Worm (Caenorhabditis elegans) whole organism, L1 larva: ENCODE measurements around the gene col-178.
A peak's percentile ranks its signal among the peaks of the same experiment; 100 is the strongest.

Experiments used
- C34B4.2 ChIP-seq: sonication (generic microtip); optimal IDR thresholded peaks from 2 replicates; lab custom pipeline; 2017; ENCODE audit warnings: mild to moderate bottlenecking, missing genetic modification characterization, missing compliant biosample characterization
- F16B12.6 ChIP-seq: fragments of 150-350 bp; optimal IDR thresholded peaks from 2 replicates; lab custom pipeline; 2014; ENCODE audit warnings: missing biosample characterization, missing genetic modification characterization
- Y116A8C.19 ChIP-seq: sonication (generic microtip); optimal IDR thresholded peaks from 2 replicates; lab custom pipeline; 2016; ENCODE audit warnings: missing compliant biosample characterization, missing genetic modification characterization, borderline replicate concordance
- aha-1 ChIP-seq: fragments of 150-350 bp; optimal IDR thresholded peaks from 2 replicates; lab custom pipeline; 2014; ENCODE audit warnings: missing biosample characterization, missing genetic modification characterization
- alr-1 ChIP-seq: fragments of 200-800 bp; sonication (Bioruptor generic); optimal IDR thresholded peaks from 2 replicates; lab custom pipeline; 2018; ENCODE audit warnings: borderline replicate concordance, mild to moderate bottlenecking, missing genetic modification characterization, missing compliant biosample characterization
- aly-2 ChIP-seq: fragments of 150-350 bp; optimal IDR thresholded peaks from 2 replicates; lab custom pipeline; 2014; ENCODE audit warnings: missing biosample characterization, missing genetic modification characterization
- ama-1 ChIP-seq: fragments of 150-350 bp; optimal IDR thresholded peaks from 2 replicates; lab custom pipeline; 2014
- blmp-1 ChIP-seq: fragments of 150-350 bp; optimal IDR thresholded peaks from 2 replicates; lab custom pipeline; 2014; ENCODE audit warnings: missing biosample characterization, missing genetic modification characterization
- ceh-88 ChIP-seq: fragments of 200-800 bp; sonication (Bioruptor generic); IDR thresholded peaks from 2 replicates; pipeline ENCODE4 v1.3.6; 2022; ENCODE audit warnings: missing genetic modification characterization, missing compliant biosample characterization
- ceh-90 ChIP-seq: sonication (generic microtip); optimal IDR thresholded peaks from 2 replicates; lab custom pipeline; 2016; ENCODE audit warnings: missing genetic modification characterization, missing compliant biosample characterization
- ces-1 ChIP-seq: fragments of 150-350 bp; optimal IDR thresholded peaks from 2 replicates; lab custom pipeline; 2014; ENCODE audit warnings: missing biosample characterization, missing genetic modification reagents, missing genetic modification characterization
- dpl-1 ChIP-seq, 3 experiments: fragments of 150-350 bp in 2 of 3; sonication (generic microtip) in 1 of 3; optimal IDR thresholded peaks; 2 replicates each; lab custom pipeline; 2014 to 2017; ENCODE audit warnings: missing biosample characterization in 3 of 3, missing genetic modification characterization in 3 of 3, missing genetic modification reagents in 3 of 3
- dsc-1 ChIP-seq: sonication (generic microtip); optimal IDR thresholded peaks from 2 replicates; lab custom pipeline; 2016; ENCODE audit warnings: mild to moderate bottlenecking, missing genetic modification characterization, missing compliant biosample characterization
- efl-1 ChIP-seq, 4 experiments: fragments of 150-350 bp; optimal IDR thresholded peaks in 3 of 4; peaks in 1 of 4; 1 replicate in 1 of 4; 2 replicates in 3 of 4; lab custom pipeline; 2014; ENCODE audit warnings: missing biosample characterization in 2 of 4, missing genetic modification characterization in 2 of 4, missing genetic modification reagents in 2 of 4
- efl-3 ChIP-seq: fragments of 200-800 bp; sonication (Bioruptor generic); optimal IDR thresholded peaks from 2 replicates; lab custom pipeline; 2018; ENCODE audit warnings: mild to moderate bottlenecking, missing genetic modification characterization, missing compliant biosample characterization
- egl-13 ChIP-seq: sonication (generic microtip); optimal IDR thresholded peaks from 2 replicates; lab custom pipeline; 2016; ENCODE audit warnings: missing genotype, missing genetic modification reagents, missing genetic modification characterization, missing compliant biosample characterization
- elt-2 ChIP-seq: sonication (generic microtip); optimal IDR thresholded peaks from 2 replicates; lab custom pipeline; 2016; ENCODE audit warnings: missing genetic modification characterization, mild to moderate bottlenecking, inconsistent platforms, missing compliant biosample characterization, missing genetic modification reagents
- elt-3 ChIP-seq, 6 experiments: fragments of 150-350 bp in 1 of 6; sonication (generic microtip); optimal IDR thresholded peaks; 2 replicates each; lab custom pipeline; 2017 to 2018; ENCODE audit warnings: missing biosample characterization in 6 of 6, missing genetic modification characterization in 6 of 6, inconsistent platforms in 1 of 6
- fkh-8 ChIP-seq: sonication (generic microtip); optimal IDR thresholded peaks from 2 replicates; lab custom pipeline; 2016; ENCODE audit warnings: mild to moderate bottlenecking, missing genetic modification characterization, missing compliant biosample characterization
- hpl-2 ChIP-seq: fragments of 150-350 bp; optimal IDR thresholded peaks from 2 replicates; lab custom pipeline; 2014; ENCODE audit warnings: missing biosample characterization, missing genetic modification reagents, missing genetic modification characterization
- lin-14 ChIP-seq: fragments of 200-800 bp; sonication (Bioruptor generic); optimal IDR thresholded peaks from 2 replicates; lab custom pipeline; 2018; ENCODE audit warnings: mild to moderate bottlenecking, missing genetic modification characterization, moderate library complexity, missing compliant biosample characterization
- lin-35 ChIP-seq, 2 experiments: fragments of 150-350 bp; optimal IDR thresholded peaks; 2 replicates each; lab custom pipeline; 2014; ENCODE audit warnings: missing biosample characterization in 2 of 2, missing genetic modification characterization in 2 of 2, missing genetic modification reagents in 2 of 2
- lsy-2 ChIP-seq, 2 experiments: fragments of 150-350 bp; optimal IDR thresholded peaks; 2 replicates each; lab custom pipeline; 2014; ENCODE audit warnings: missing biosample characterization in 2 of 2, missing genetic modification characterization in 2 of 2
- mdl-1 ChIP-seq, 2 experiments: fragments of 150-350 bp; optimal IDR thresholded peaks; 2 replicates each; lab custom pipeline; 2014 to 2017; ENCODE audit warnings: missing biosample characterization in 2 of 2, missing genetic modification characterization in 2 of 2, inconsistent platforms in 1 of 2
- mep-1 ChIP-seq: fragments of 150-350 bp; optimal IDR thresholded peaks from 2 replicates; lab custom pipeline; 2014; ENCODE audit warnings: missing biosample characterization, missing genetic modification characterization
- nhr-19 ChIP-seq: fragments of 200-800 bp; sonication (Bioruptor generic); conservative IDR thresholded peaks from 2 replicates; pipeline ENCODE4 v1.3.6; 2022; ENCODE audit warnings: missing genetic modification characterization, missing compliant biosample characterization
- nhr-20 ChIP-seq: sonication (generic microtip); optimal IDR thresholded peaks from 2 replicates; lab custom pipeline; 2016; ENCODE audit warnings: mild to moderate bottlenecking, missing genetic modification characterization, missing compliant biosample characterization
- nhr-28 ChIP-seq: fragments of 150-350 bp; optimal IDR thresholded peaks from 2 replicates; lab custom pipeline; 2014; ENCODE audit warnings: missing biosample characterization, missing genetic modification characterization
- nhr-47 ChIP-seq: sonication (generic microtip); optimal IDR thresholded peaks from 2 replicates; lab custom pipeline; 2016; ENCODE audit warnings: mild to moderate bottlenecking, missing genetic modification characterization, moderate library complexity, missing compliant biosample characterization
- nhr-76 ChIP-seq: sonication (generic microtip); optimal IDR thresholded peaks from 2 replicates; lab custom pipeline; 2017; ENCODE audit warnings: missing biosample characterization, missing genetic modification characterization
- nhr-77 ChIP-seq: fragments of 150-350 bp; optimal IDR thresholded peaks from 2 replicates; lab custom pipeline; 2014; ENCODE audit warnings: missing biosample characterization, missing genetic modification characterization
- nhr-85 ChIP-seq: sonication (generic microtip); peaks from one replicate; lab custom pipeline; 2016; ENCODE audit warnings: missing genetic modification characterization, inconsistent platforms, missing compliant biosample characterization
- nhr-90 ChIP-seq: sonication (generic microtip); optimal IDR thresholded peaks from 2 replicates; lab custom pipeline; 2016; ENCODE audit warnings: mild to moderate bottlenecking, missing genetic modification characterization, missing compliant biosample characterization; ENCODE audit not compliant: poor library complexity
- pag-3 ChIP-seq: sonication (generic microtip); optimal IDR thresholded peaks from 2 replicates; lab custom pipeline; 2017; ENCODE audit warnings: missing genetic modification characterization, mild to moderate bottlenecking, missing compliant biosample characterization, antibody characterized with exemption, borderline replicate concordance; ENCODE audit not compliant: insufficient read depth
- pqm-1 ChIP-seq: sonication (generic microtip); optimal IDR thresholded peaks from 3 replicates; lab custom pipeline; 2017; ENCODE audit warnings: missing biosample characterization, missing genetic modification characterization
- rnt-1 ChIP-seq: sonication (generic microtip); optimal IDR thresholded peaks from 2 replicates; lab custom pipeline; 2016; ENCODE audit warnings: mild to moderate bottlenecking, missing genetic modification characterization, moderate library complexity, missing compliant biosample characterization
- snpc-4 ChIP-seq: fragments of 150-350 bp; optimal IDR thresholded peaks from 2 replicates; lab custom pipeline; 2014; ENCODE audit warnings: missing biosample characterization, missing genetic modification characterization
- snu-23 ChIP-seq: sonication (generic microtip); optimal IDR thresholded peaks from 2 replicates; lab custom pipeline; 2016; ENCODE audit warnings: missing genetic modification characterization, missing compliant biosample characterization
- swsn-7 ChIP-seq: sonication (generic microtip); optimal IDR thresholded peaks from 2 replicates; lab custom pipeline; 2016; ENCODE audit warnings: missing genetic modification characterization, missing compliant biosample characterization
- unc-86 ChIP-seq: sonication (generic microtip); optimal IDR thresholded peaks from 2 replicates; lab custom pipeline; 2016; ENCODE audit warnings: missing genetic modification characterization, missing compliant biosample characterization
- xbp-1 ChIP-seq: sonication (generic microtip); optimal IDR thresholded peaks from 2 replicates; lab custom pipeline; 2016; ENCODE audit warnings: missing genetic modification characterization, missing compliant biosample characterization
- ztf-11 ChIP-seq, 2 experiments: sonication (generic microtip); optimal IDR thresholded peaks; 2 replicates each; lab custom pipeline; 2016 to 2017; ENCODE audit warnings: missing genetic modification characterization in 2 of 2, missing biosample characterization in 1 of 2, missing compliant biosample characterization in 1 of 2
- ztf-4 ChIP-seq: fragments of 150-350 bp; optimal IDR thresholded peaks from 2 replicates; lab custom pipeline; 2014; ENCODE audit warnings: missing biosample characterization, missing genetic modification characterization

Gene col-178

ce11 chrX:11215420-11216050 lies 16.3 kb downstream of the col-178 start, which contains the start of the genes C34F6.7 and idh-2 (continued):
- TF ChIP-seq snpc-4 (tag; lab: Kevin White, UChicago) (no peak), nhr-20 (tag; lab: Kevin White, UChicago) (peak; percentile 79), aha-1 (tag; lab: Kevin White, UChicago) (no peak), nhr-85 (tag; lab: Kevin White, UChicago) (peak; percentile 84), C34B4.2 (tag; lab: Kevin White, UChicago) (no peak), snu-23 (GFP tag; lab: Kevin White, UChicago) (peak; percentile 72), nhr-19 (GFP tag; lab: Robert Waterston, UW) (peak; percentile 20), ceh-90 (tag; lab: Kevin White, UChicago) (no peak), nhr-77 (tag; lab: Kevin White, UChicago) (no peak), dsc-1 (tag; lab: Kevin White, UChicago) (peak; percentile 0), xbp-1 (peak; percentile 46), ztf-11 (tag; optimal IDR thresholded peaks at IDR 0.05; lab: Kevin White, UChicago) (no peak), mdl-1 (tag; optimal IDR thresholded peaks at IDR 0.05; lab: Kevin White, UChicago) (peak in 1 of 2 experiments; percentile 60), nhr-90 (tag; lab: Kevin White, UChicago) (peak; percentile 61), pqm-1 (tag; lab: Kevin White, UChicago) (no peak), elt-3 (tag; optimal IDR thresholded peaks at IDR 0.05; lab: Kevin White, UChicago) (peak; percentile 48 to 93 (median 66)), nhr-47 (tag; lab: Kevin White, UChicago) (peak; percentile 39), mep-1 (tag; lab: Kevin White, UChicago) (peak; percentile 71), unc-86 (tag; lab: Kevin White, UChicago) (no peak), fkh-8 (no peak)

DNA sequence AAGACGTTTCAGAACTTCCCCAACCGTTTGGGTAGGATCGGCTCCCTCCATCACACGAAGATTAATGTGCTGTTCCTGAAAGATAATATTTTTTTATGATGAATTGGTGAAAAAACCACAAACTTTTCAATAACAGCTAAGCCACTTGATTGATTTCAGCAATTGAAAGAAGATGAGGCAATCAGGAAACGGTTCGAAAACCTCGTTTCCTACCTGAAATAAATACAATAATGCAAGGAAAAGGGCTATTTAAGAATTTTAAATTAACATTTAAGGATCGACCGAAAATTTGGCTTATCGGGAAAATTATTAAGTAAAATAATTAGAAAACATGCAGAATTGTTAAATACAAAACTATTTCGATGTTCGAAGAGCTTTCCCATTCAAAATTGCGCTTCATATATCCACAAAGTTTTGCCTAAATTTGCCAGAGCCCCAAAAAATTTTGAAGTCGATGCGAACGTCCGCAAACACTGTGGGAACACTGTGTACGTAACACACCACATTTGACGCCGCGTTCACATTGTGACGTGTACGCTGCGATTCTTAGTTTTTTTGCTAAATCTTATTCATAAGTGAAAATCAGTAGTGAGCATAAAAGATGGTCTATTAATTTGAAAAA lies 23.5 kb downstream of the col-178 start, which contains the start of gene C34F6.9:
C34F6.9 (minus strand) TSS at position 51 of the 622 bp plus-strand sequence.
- no peak for TF ChIP-seq ztf-4 (tag; lab: Kevin White, UChicago)
- TF ChIP-seq Y116A8C.19 (tag; lab: Kevin White, UChicago), result no peak
- no peak for TF ChIP-seq rnt-1 (tag; lab: Kevin White, UChicago)
- TF ChIP-seq aly-2 (tag; lab: Kevin White, UChicago), result no peak
- TF ChIP-seq elt-2 (tag; lab: Kevin White, UChicago), result no peak
- no peak for TF ChIP-seq ceh-88 (GFP tag; lab: Robert Waterston, UW)
- peak in 1 of 2 experiments; percentile 27 for TF ChIP-seq lsy-2 (tag; optimal IDR thresholded peaks at IDR 0.05; lab: Kevin White, UChicago)
- no peak for TF ChIP-seq pag-3 (tag; lab: Kevin White, UChicago)
- no peak for TF ChIP-seq ama-1 (lab: Kevin White, UChicago)
- no peak for TF ChIP-seq ces-1 (GFP tag; lab: Kevin White, UChicago)
- TF ChIP-seq egl-13 (tag; lab: Kevin White, UChicago), result no peak
- TF ChIP-seq fkh-8, result no peak
- TF ChIP-seq hpl-2, result no peak
- no peak for TF ChIP-seq swsn-7 (tag; lab: Kevin White, UChicago)
- TF ChIP-seq aha-1 (tag; lab: Kevin White, UChicago), result no peak
- peak; percentile 6 for TF ChIP-seq blmp-1 (tag; lab: Kevin White, UChicago)
- TF ChIP-seq efl-1 (optimal IDR thresholded peaks at IDR 0.05; lab: Kevin White, UChicago), result no peak
- TF ChIP-seq efl-1 (GFP tag; optimal IDR thresholded peaks at IDR 0.05 in 1 of 2; lab: Kevin White, UChicago), result peak in 1 of 2 experiments; percentile 84
- TF ChIP-seq mdl-1 (tag; optimal IDR thresholded peaks at IDR 0.05; lab: Kevin White, UChicago), result no peak
- TF ChIP-seq nhr-76 (tag; lab: Kevin White, UChicago), result no peak
- peak in 1 of 2 experiments; percentile 13 for TF ChIP-seq lin-35 (GFP tag; optimal IDR thresholded peaks at IDR 0.05; lab: Kevin White, UChicago)
- TF ChIP-seq dpl-1 (GFP tag; optimal IDR thresholded peaks at IDR 0.05; lab: Kevin White, UChicago), result peak in 1 of 3 experiments; percentile 13
- TF ChIP-seq F16B12.6 (tag; lab: Kevin White, UChicago), result peak; percentile 79
- peak; percentile 50 for TF ChIP-seq lin-14 (GFP tag; lab: Kevin White, UChicago)
- TF ChIP-seq mep-1 (tag; lab: Kevin White, UChicago), result peak; percentile 12
- TF ChIP-seq alr-1 (tag; lab: Kevin White, UChicago), result no peak
- TF ChIP-seq snu-23 (GFP tag; lab: Kevin White, UChicago), result no peak
- TF ChIP-seq nhr-19 (GFP tag; lab: Robert Waterston, UW), result no peak
- no peak for TF ChIP-seq efl-3 (GFP tag; lab: Kevin White, UChicago)
- TF ChIP-seq xbp-1, result no peak
- no peak for TF ChIP-seq nhr-28 (tag; lab: Kevin White, UChicago)
